Worm (Caenorhabditis elegans) whole organism, late embryonic: ENCODE data around the gene nhr-247.

Experiments
- C08G9.2 ChIP-seq: sonication (generic microtip); optimal IDR thresholded peaks from 2 replicates; lab custom pipeline; 2016; ENCODE audit warnings: mild to moderate bottlenecking, missing genetic modification characterization, moderate library complexity, missing compliant biosample characterization
- F13H6.1 ChIP-seq: sonication (generic microtip); optimal IDR thresholded peaks from 2 replicates; lab custom pipeline; 2016; ENCODE audit warnings: missing genetic modification characterization, missing compliant biosample characterization
- ama-1 ChIP-seq: fragments of 150-350 bp; optimal IDR thresholded peaks from 2 replicates; lab custom pipeline; 2014
- ceh-45 ChIP-seq: fragments of 200-800 bp; sonication (Bioruptor generic); IDR thresholded peaks from 2 replicates; pipeline ENCODE4 v1.3.6; 2022; ENCODE audit warnings: missing genetic modification reagents, missing genetic modification characterization, missing compliant biosample characterization
- fax-1 ChIP-seq: sonication (generic microtip); optimal IDR thresholded peaks from 2 replicates; lab custom pipeline; 2016; ENCODE audit warnings: missing genotype, missing genetic modification characterization, missing compliant biosample characterization
- nhr-11 ChIP-seq: fragments of 150-350 bp; optimal IDR thresholded peaks from 2 replicates; lab custom pipeline; 2014; ENCODE audit warnings: missing biosample characterization, missing genetic modification characterization
- nhr-232 ChIP-seq: sonication (generic microtip); optimal IDR thresholded peaks from 2 replicates; lab custom pipeline; 2016; ENCODE audit warnings: missing genetic modification characterization, missing compliant biosample characterization
- odd-2 ChIP-seq: sonication (generic microtip); optimal IDR thresholded peaks from 2 replicates; lab custom pipeline; 2017; ENCODE audit warnings: antibody characterized with exemption, mild to moderate bottlenecking, missing genetic modification characterization, missing compliant biosample characterization
- unc-55 ChIP-seq: sonication (generic microtip); optimal IDR thresholded peaks from 2 replicates; lab custom pipeline; 2017; ENCODE audit warnings: missing biosample characterization, missing genetic modification reagents, missing genetic modification characterization
- unc-86 ChIP-seq: sonication (generic microtip); optimal IDR thresholded peaks from 2 replicates; lab custom pipeline; 2016; ENCODE audit warnings: missing genetic modification characterization, missing compliant biosample characterization

DNA sequence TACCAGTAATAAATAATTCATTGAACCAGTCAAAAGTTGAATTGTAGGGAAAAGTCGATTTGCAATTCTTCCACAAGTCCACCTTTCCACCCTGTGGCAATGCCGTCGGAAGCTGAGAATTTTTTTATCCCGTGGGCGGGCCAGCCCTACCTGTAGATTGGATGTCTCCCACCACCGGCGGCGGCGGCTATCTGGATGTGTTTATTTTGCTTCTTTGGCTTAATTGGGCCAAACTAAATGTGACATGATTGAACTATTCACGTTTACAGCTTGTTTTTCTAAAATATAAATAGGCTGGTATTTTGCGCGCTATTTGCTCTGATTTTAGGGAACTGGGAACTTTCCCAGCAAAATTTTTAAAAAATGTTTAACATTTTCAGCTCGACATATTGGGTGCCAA lies 21.7 kb downstream of the nhr-247 start, which contains the start of gene wrt-8:
- TF ChIP-seq C08G9.2: no peak
- no peak for TF ChIP-seq fax-1 (tag; lab: Kevin White, UChicago)
- no peak for TF ChIP-seq odd-2 (tag; lab: Kevin White, UChicago)
- TF ChIP-seq ceh-45 (GFP tag; lab: Robert Waterston, UW): no peak
- no peak for TF ChIP-seq F13H6.1 (tag; lab: Kevin White, UChicago)
- TF ChIP-seq unc-86 (tag; lab: Kevin White, UChicago): no peak
- no peak for TF ChIP-seq ama-1 (lab: Kevin White, UChicago)
- no peak for TF ChIP-seq nhr-232
- TF ChIP-seq unc-55 (GFP tag; lab: Kevin White, UChicago): no peak
- no peak for TF ChIP-seq nhr-11 (tag; lab: Kevin White, UChicago)
